Fruit fly (Drosophila melanogaster) whole organism, embryonic: ENCODE results near the gene Tps1.

Experiments
- Adf1 ChIP-seq: fragments of 200-800 bp; sonication (Bioruptor generic); IDR thresholded peaks from 2 replicates; pipeline ENCODE4 v1.3.6; 2022; ENCODE audit warnings: missing biosample characterization, missing genetic modification characterization
- B-H1 ChIP-seq: fragments of 200-800 bp; sonication (Bioruptor generic); IDR thresholded peaks from 3 replicates; pipeline ENCODE4 v1.3.6; 2022; ENCODE audit warnings: missing biosample characterization, missing genetic modification characterization
- CG11696 ChIP-seq: fragments of 200-800 bp; sonication (Bioruptor generic); IDR thresholded peaks from 2 replicates; pipeline ENCODE4 v1.3.6; 2022; ENCODE audit warnings: missing biosample characterization, missing genetic modification characterization
- CG12219 ChIP-seq: fragments of 200-800 bp; sonication (Bioruptor generic); optimal IDR thresholded peaks from 3 replicates; lab custom pipeline; 2018; ENCODE audit warnings: missing biosample characterization, mild to moderate bottlenecking, missing genetic modification characterization
- CG12236 ChIP-seq: fragments of 200-800 bp; sonication (Bioruptor generic); optimal IDR thresholded peaks from 2 replicates; lab custom pipeline; 2016; ENCODE audit warnings: missing biosample characterization, missing genetic modification characterization
- CG13424 ChIP-seq: fragments of 200-800 bp; sonication (Bioruptor generic); optimal IDR thresholded peaks from 2 replicates; lab custom pipeline; 2019; ENCODE audit warnings: missing biosample characterization, mild to moderate bottlenecking, missing genetic modification characterization, moderate library complexity
- CG16779 ChIP-seq: fragments of 200-800 bp; sonication (Bioruptor generic); IDR thresholded peaks from 2 replicates; pipeline ENCODE4 v1.3.6; 2022; ENCODE audit warnings: missing biosample characterization, missing genetic modification characterization
- CG16813 ChIP-seq: fragments of 200-800 bp; sonication (Bioruptor generic); IDR thresholded peaks from 3 replicates; pipeline ENCODE4 v1.3.6; 2022; ENCODE audit warnings: missing biosample characterization, missing genetic modification characterization; ENCODE audit not compliant: partially characterized antibody
- CG17612 ChIP-seq: fragments of 200-800 bp; sonication (Bioruptor generic); IDR thresholded peaks from 2 replicates; pipeline ENCODE4 v1.3.6; 2022; ENCODE audit warnings: missing biosample characterization, missing genetic modification characterization
- CG18619 ChIP-seq: fragments of 200-800 bp; sonication (Bioruptor generic); optimal IDR thresholded peaks from 3 replicates; lab custom pipeline; 2017; ENCODE audit warnings: missing biosample characterization, mild to moderate bottlenecking, missing genetic modification characterization
- CG2129 ChIP-seq: fragments of 200-800 bp; sonication (Bioruptor generic); IDR thresholded peaks from 2 replicates; pipeline ENCODE4 v1.3.6; 2022; ENCODE audit warnings: missing biosample characterization, missing genetic modification characterization; ENCODE audit not compliant: partially characterized antibody
- CG2199 ChIP-seq: fragments of 200-800 bp; sonication (Bioruptor generic); IDR thresholded peaks from 3 replicates; pipeline ENCODE4 v1.3.6; 2022; ENCODE audit warnings: missing biosample characterization, missing genetic modification characterization
- CG31365 ChIP-seq: fragments of 200-800 bp; sonication (Bioruptor generic); optimal IDR thresholded peaks from 2 replicates; lab custom pipeline; 2018; ENCODE audit warnings: missing biosample characterization, mild to moderate bottlenecking, missing genetic modification characterization
- CG3726 ChIP-seq: fragments of 200-800 bp; sonication (Bioruptor generic); IDR thresholded peaks from 3 replicates; pipeline ENCODE4, ENCODE4 v1.3.6; 2022; ENCODE audit warnings: missing biosample characterization, missing genetic modification characterization
- CG4404 ChIP-seq: fragments of 200-800 bp; sonication (Bioruptor generic); IDR thresholded peaks from 2 replicates; pipeline ENCODE4 v1.3.6; 2022; ENCODE audit warnings: missing biosample characterization, missing genetic modification characterization
- CG6683 ChIP-seq: fragments of 200-800 bp; sonication (Bioruptor generic); optimal IDR thresholded peaks from 2 replicates; lab custom pipeline; 2017; ENCODE audit warnings: missing biosample characterization, mild to moderate bottlenecking, missing genetic modification characterization, missing genetic modification reagents
- CG8478 ChIP-seq: fragments of >200 bp; optimal IDR thresholded peaks from 2 replicates; lab custom pipeline; 2018
- CG9932 ChIP-seq: fragments of 200-800 bp; sonication (Bioruptor generic); IDR thresholded peaks from 2 replicates; pipeline ENCODE4 v1.3.6; 2022; ENCODE audit warnings: missing biosample characterization, missing genetic modification characterization
- D ChIP-seq, 2 experiments: fragments of 200-800 bp in 1 of 2; fragments of >200 bp in 1 of 2; sonication (Bioruptor generic) in 1 of 2; optimal IDR thresholded peaks; 2 replicates in 1 of 2; 3 replicates in 1 of 2; lab custom pipeline; 2017; ENCODE audit warnings: mild to moderate bottlenecking in 1 of 2, missing biosample characterization in 1 of 2, missing genetic modification characterization in 1 of 2, missing genetic modification reagents in 1 of 2
- Dll ChIP-seq: fragments of 200-800 bp; sonication (Bioruptor generic); IDR thresholded peaks from 4 replicates; pipeline ENCODE4 v1.3.6; 2022; ENCODE audit warnings: missing biosample characterization, missing genetic modification characterization; ENCODE audit not compliant: partially characterized antibody
- Dp ChIP-seq: fragments of 200-800 bp; sonication (Bioruptor generic); optimal IDR thresholded peaks from 2 replicates; lab custom pipeline; 2018; ENCODE audit warnings: missing biosample characterization, mild to moderate bottlenecking, missing genetic modification characterization, moderate library complexity
- E2f2 ChIP-seq: fragments of 200-800 bp; sonication (Bioruptor generic); IDR thresholded peaks from 2 replicates; pipeline ENCODE4 v1.3.6; 2022; ENCODE audit warnings: missing biosample characterization, missing genetic modification characterization
- HLH4C ChIP-seq: fragments of 200-800 bp; sonication (Bioruptor generic); IDR thresholded peaks from 3 replicates; pipeline ENCODE4 v1.3.6; 2022; ENCODE audit warnings: missing biosample characterization, missing genetic modification characterization; ENCODE audit not compliant: partially characterized antibody
- HmgZ ChIP-seq: fragments of 200-800 bp; sonication (Bioruptor generic); optimal IDR thresholded peaks from 2 replicates; lab custom pipeline; 2018; ENCODE audit warnings: missing biosample characterization, mild to moderate bottlenecking, missing genetic modification characterization
- Hsf ChIP-seq: fragments of 200-800 bp; sonication (Bioruptor generic); optimal IDR thresholded peaks from 3 replicates; lab custom pipeline; 2016; ENCODE audit warnings: missing biosample characterization, missing genetic modification characterization
- Jarid2 ChIP-seq: fragments of 200-800 bp; sonication (Bioruptor generic); optimal IDR thresholded peaks from 3 replicates; lab custom pipeline; 2017; ENCODE audit warnings: mild to moderate bottlenecking, missing biosample characterization, missing genetic modification reagents, missing genetic modification characterization
- NK7.1 ChIP-seq: fragments of 200-800 bp; sonication (Bioruptor generic); optimal IDR thresholded peaks from 3 replicates; lab custom pipeline; 2016; ENCODE audit warnings: missing biosample characterization, missing genetic modification characterization
- Nf-YA ChIP-seq: fragments of 200-800 bp; sonication (Bioruptor generic); IDR thresholded peaks from 2 replicates; pipeline ENCODE4 v1.3.6; 2022; ENCODE audit warnings: missing biosample characterization, missing genetic modification characterization
- Pdp1 ChIP-seq, 2 experiments: fragments of 200-800 bp; sonication (Bioruptor generic); optimal IDR thresholded peaks; 3 replicates each; lab custom pipeline; 2016; ENCODE audit warnings: missing biosample characterization in 2 of 2, missing genetic modification characterization in 2 of 2, mild to moderate bottlenecking in 1 of 2, moderate library complexity in 1 of 2
- Rfx ChIP-seq: fragments of 200-800 bp; sonication (Bioruptor generic); IDR thresholded peaks from 2 replicates; pipeline ENCODE4 v1.3.6; 2022; ENCODE audit warnings: missing biosample characterization, missing genetic modification characterization
- Sry-δ ChIP-seq: fragments of 200-800 bp; sonication (Bioruptor generic); optimal IDR thresholded peaks from 2 replicates; lab custom pipeline; 2016; ENCODE audit warnings: missing biosample characterization, missing genetic modification characterization
- Ssrp ChIP-seq: fragments of 200-800 bp; sonication (Bioruptor generic); optimal IDR thresholded peaks from 2 replicates; lab custom pipeline; 2018; ENCODE audit warnings: missing biosample characterization, mild to moderate bottlenecking, missing genetic modification characterization, moderate library complexity
- abd-A ChIP-seq: fragments of 200-800 bp; sonication (Bioruptor generic); optimal IDR thresholded peaks from 3 replicates; lab custom pipeline; 2019; ENCODE audit warnings: missing biosample characterization, mild to moderate bottlenecking, missing genetic modification characterization, moderate library complexity
- az2 ChIP-seq: fragments of 200-800 bp; sonication (Bioruptor generic); optimal IDR thresholded peaks from 3 replicates; lab custom pipeline; 2016; ENCODE audit warnings: missing biosample characterization, missing genetic modification characterization
- br ChIP-seq: fragments of >200 bp; optimal IDR thresholded peaks from 2 replicates; lab custom pipeline; 2017
- cg ChIP-seq: fragments of 200-800 bp; sonication (Bioruptor generic); optimal IDR thresholded peaks from 3 replicates; lab custom pipeline; 2019; ENCODE audit warnings: missing biosample characterization, mild to moderate bottlenecking, missing genetic modification characterization, moderate library complexity
- chn ChIP-seq: fragments of 200-800 bp; sonication (Bioruptor generic); optimal IDR thresholded peaks from 2 replicates; lab custom pipeline; 2016; ENCODE audit warnings: missing biosample characterization, missing genetic modification characterization
- corto ChIP-seq: fragments of 200-800 bp; sonication (Bioruptor generic); optimal IDR thresholded peaks from 2 replicates; lab custom pipeline; 2016; ENCODE audit warnings: missing biosample characterization, mild to moderate bottlenecking, missing genetic modification characterization, moderate library complexity
- dan ChIP-seq: fragments of 200-800 bp; sonication (Bioruptor generic); IDR thresholded peaks from 2 replicates; pipeline ENCODE4 v1.3.6; 2022; ENCODE audit warnings: missing biosample characterization, missing genetic modification characterization
- en ChIP-seq: fragments of 200-800 bp; sonication (Bioruptor generic); optimal IDR thresholded peaks from 2 replicates; lab custom pipeline; 2016; ENCODE audit warnings: missing biosample characterization, missing genetic modification characterization
- ftz-f1 ChIP-seq: fragments of 200-800 bp; sonication (Bioruptor generic); optimal IDR thresholded peaks from 2 replicates; lab custom pipeline; 2016; ENCODE audit warnings: missing biosample characterization, missing genetic modification characterization
- gfzf ChIP-seq: fragments of 200-800 bp; sonication (Bioruptor generic); optimal IDR thresholded peaks from 2 replicates; lab custom pipeline; 2016; ENCODE audit warnings: missing biosample characterization, mild to moderate bottlenecking, missing genetic modification characterization, moderate library complexity
- jing ChIP-seq: fragments of 200-800 bp; sonication (Bioruptor generic); optimal IDR thresholded peaks from 2 replicates; lab custom pipeline; 2018; ENCODE audit warnings: missing biosample characterization, mild to moderate bottlenecking, missing genetic modification characterization
- kay ChIP-seq: fragments of 200-800 bp; sonication (Bioruptor generic); optimal IDR thresholded peaks from 2 replicates; lab custom pipeline; 2016; ENCODE audit warnings: missing biosample characterization, missing genetic modification characterization
- sna ChIP-seq: fragments of 200-800 bp; sonication (Bioruptor generic); IDR thresholded peaks from 2 replicates; pipeline ENCODE4 v1.3.6; 2022; ENCODE audit warnings: missing biosample characterization, missing genetic modification characterization; ENCODE audit not compliant: partially characterized antibody
- so ChIP-seq: fragments of 200-800 bp; sonication (Bioruptor generic); IDR thresholded peaks from 3 replicates; pipeline ENCODE4 v1.3.6; 2022; ENCODE audit warnings: missing biosample characterization, missing genetic modification characterization
- tap ChIP-seq: fragments of 200-800 bp; optimal IDR thresholded peaks from 3 replicates; lab custom pipeline; 2019; ENCODE audit warnings: missing biosample characterization, mild to moderate bottlenecking, missing genetic modification characterization, moderate library complexity
- tin ChIP-seq: fragments of 200-800 bp; sonication (Bioruptor generic); optimal IDR thresholded peaks from 3 replicates; lab custom pipeline; 2016; ENCODE audit warnings: missing biosample characterization, missing genetic modification characterization
- trem ChIP-seq: fragments of 200-800 bp; optimal IDR thresholded peaks from 3 replicates; lab custom pipeline; 2019; ENCODE audit warnings: missing biosample characterization, mild to moderate bottlenecking, missing genetic modification characterization, moderate library complexity
- wek ChIP-seq: fragments of 200-800 bp; sonication (Bioruptor generic); optimal IDR thresholded peaks from 3 replicates; lab custom pipeline; 2018; ENCODE audit warnings: missing biosample characterization, mild to moderate bottlenecking, missing genetic modification characterization, moderate library complexity

The Tps1 gene

dm6 chr2L:4393842-4394421 lies 5.8 kb downstream of the Tps1 start, which contains the start of gene CG3652 (continued):
- TF ChIP-seq abd-A (tag; lab: Kevin White, UChicago) (no peak), Jarid2 (GFP tag; lab: Kevin White, UChicago) (no peak), CG16813 (GFP tag; lab: Robert Waterston, UW) (peak; percentile 60), CG12236 (GFP tag; lab: Kevin White, UChicago) (no peak), CG4404 (no peak), NK7.1 (GFP tag; lab: Kevin White, UChicago) (no peak), CG11696 (GFP tag; lab: Robert Waterston, UW) (no peak), CG31365 (tag; lab: Kevin White, UChicago) (no peak), trem (tag; lab: Kevin White, UChicago) (peak; percentile 61), corto (no peak), en (GFP tag; lab: Kevin White, UChicago) (no peak), B-H1 (no peak), Dll (GFP tag; lab: Robert Waterston, UW) (peak; percentile 62; the same call in 3 of the 4 replicates), Sry-δ (GFP tag; lab: Kevin White, UChicago) (peak; percentile 75), Adf1 (no peak), CG13424 (peak; percentile 28), kay (peak; percentile 33), Pdp1 (GFP tag; optimal IDR thresholded peaks at IDR 0.05; lab: Kevin White, UChicago) (peak in 1 of 2 experiments; percentile 25), CG12219 (GFP tag; lab: Kevin White, UChicago) (no peak), so (no peak), E2f2 (peak; percentile 72), HLH4C (GFP tag; lab: Robert Waterston, UW) (peak; percentile 54), ftz-f1 (no peak), jing (GFP tag; lab: Kevin White, UChicago) (no peak), CG2129 (GFP tag; lab: Robert Waterston, UW) (0 out of 2 replicates have a peak, but pooled peaks have one; percentile 12), Nf-YA (GFP tag; lab: Robert Waterston, UW) (no peak), gfzf (peak; percentile 67), CG3726 (no peak), HmgZ (tag; lab: Kevin White, UChicago) (no peak), wek (GFP tag; lab: Kevin White, UChicago) (no peak), CG6683 (no peak), Ssrp (tag; lab: Kevin White, UChicago) (peak; percentile 11), dan (GFP tag; lab: Robert Waterston, UW) (no peak), sna (GFP tag; lab: Robert Waterston, UW) (peak; percentile 18; the same call in 1 of the 2 replicates), Hsf (peak; percentile 43), chn (GFP tag; lab: Kevin White, UChicago) (peak; percentile 9), CG8478 (no peak), CG9932 (GFP tag; lab: Robert Waterston, UW) (peak; percentile 30; the same call in 1 of the 2 replicates), tin (GFP tag; lab: Kevin White, UChicago) (peak; percentile 33), Dp (GFP tag; lab: Kevin White, UChicago) (peak; percentile 68), cg (no peak), Rfx (GFP tag; lab: Robert Waterston, UW) (no peak; the same call in 1 of the 2 replicates), D (optimal IDR thresholded peaks at IDR 0.05; lab: Kevin White, UChicago) (no peak), D (GFP tag; optimal IDR thresholded peaks at IDR 0.05; lab: Kevin White, UChicago) (no peak), az2 (GFP tag; lab: Kevin White, UChicago) (no peak), tap (tag; lab: Kevin White, UChicago) (no peak), CG17612 (no peak), CG18619 (no peak), CG16779 (GFP tag; lab: Robert Waterston, UW) (no peak), br (lab: Kevin White, UChicago) (no peak), CG2199 (GFP tag; lab: Robert Waterston, UW) (no peak)
